Fruit fly (Drosophila melanogaster) whole organism, adult: ENCODE data around the gene ear.

Source experiments
- CG7101 ChIP-seq: fragments of 200-800 bp; sonication (Bioruptor generic); optimal IDR thresholded peaks from 2 replicates; lab custom pipeline; 2018; ENCODE audit warnings: missing biosample characterization, mild to moderate bottlenecking, missing genetic modification characterization, moderate library complexity
- bab1 ChIP-seq: fragments of 200-800 bp; sonication (Bioruptor generic); optimal IDR thresholded peaks from 3 replicates; lab custom pipeline; 2019; ENCODE audit warnings: missing biosample characterization, mild to moderate bottlenecking, missing genetic modification characterization, moderate library complexity
- tj ChIP-seq: fragments of 200-800 bp; sonication (Bioruptor generic); optimal IDR thresholded peaks from 3 replicates; lab custom pipeline; 2017; ENCODE audit warnings: missing biosample characterization, mild to moderate bottlenecking, missing genetic modification characterization, moderate library complexity
- toe ChIP-seq: fragments of 200-800 bp; sonication (Bioruptor generic); optimal IDR thresholded peaks from 2 replicates; lab custom pipeline; 2016; ENCODE audit warnings: missing biosample characterization, missing genetic modification characterization

- no peak for TF ChIP-seq tj
- peak; percentile 34 for TF ChIP-seq CG7101 (tag; lab: Kevin White, UChicago)
- no peak for TF ChIP-seq toe (GFP tag; lab: Kevin White, UChicago)
- TF ChIP-seq bab1 (GFP tag; lab: Kevin White, UChicago), result no peak
Measured at dm6 chr3R:15367477-15367876, 46.9 kb downstream of the ear start, which contains the start of gene CG34404.
